Worm (Caenorhabditis elegans) whole organism, early embryonic: Measurements from ENCODE around the gene Y42H9AR.2.

Source experiments
- B0310.2 ChIP-seq: sonication (generic microtip); optimal IDR thresholded peaks from 2 replicates; lab custom pipeline; 2016; ENCODE audit warnings: mild to moderate bottlenecking, missing genetic modification characterization, missing compliant biosample characterization
- aly-1 ChIP-seq: sonication (generic microtip); optimal IDR thresholded peaks from 2 replicates; lab custom pipeline; 2016; ENCODE audit warnings: missing genetic modification characterization, missing compliant biosample characterization
- ama-1 ChIP-seq: fragments of 150-350 bp; optimal IDR thresholded peaks from 2 replicates; lab custom pipeline; 2014
- ceh-13 ChIP-seq: fragments of 200-800 bp; sonication (Bioruptor generic); optimal IDR thresholded peaks from 2 replicates; lab custom pipeline; 2018; ENCODE audit warnings: mild to moderate bottlenecking, missing genetic modification characterization, missing compliant biosample characterization
- ceh-36 ChIP-seq: sonication (generic microtip); optimal IDR thresholded peaks from 2 replicates; lab custom pipeline; 2016; ENCODE audit warnings: missing genetic modification characterization, inconsistent platforms, missing compliant biosample characterization
- flt-1 ChIP-seq: fragments of 200-800 bp; sonication (Bioruptor generic); IDR thresholded peaks from 2 replicates; pipeline ENCODE4 v1.3.6; 2022; ENCODE audit warnings: missing genetic modification characterization, missing compliant biosample characterization
- hmbx-1 ChIP-seq: sonication (generic microtip); optimal IDR thresholded peaks from 2 replicates; lab custom pipeline; 2016; ENCODE audit warnings: mild to moderate bottlenecking, missing genetic modification characterization, missing compliant biosample characterization
- hmg-4 ChIP-seq: fragments of 200-800 bp; sonication (Bioruptor generic); optimal IDR thresholded peaks from 2 replicates; lab custom pipeline; 2018; ENCODE audit warnings: mild to moderate bottlenecking, missing genetic modification characterization, missing compliant biosample characterization
- hnd-1 ChIP-seq: sonication (generic microtip); optimal IDR thresholded peaks from 2 replicates; lab custom pipeline; 2016; ENCODE audit warnings: missing genetic modification characterization, missing compliant biosample characterization
- pes-1 ChIP-seq: fragments of 200-800 bp; sonication (Bioruptor generic); IDR thresholded peaks from 2 replicates; pipeline ENCODE4 v1.3.6; 2022; ENCODE audit warnings: missing genetic modification reagents, missing genetic modification characterization, missing compliant biosample characterization
- scrt-1 ChIP-seq: fragments of 200-800 bp; sonication (Bioruptor generic); IDR thresholded peaks from 2 replicates; pipeline ENCODE4 v1.3.6; 2022; ENCODE audit warnings: missing genetic modification characterization, missing compliant biosample characterization
- tbx-11 ChIP-seq: fragments of 200-800 bp; sonication (Bioruptor generic); IDR thresholded peaks from 2 replicates; pipeline ENCODE4 v1.3.6; 2022; ENCODE audit warnings: missing genetic modification characterization, missing compliant biosample characterization
- tbx-37 ChIP-seq: fragments of 200-800 bp; sonication (Bioruptor generic); conservative IDR thresholded peaks from 2 replicates; pipeline ENCODE4 v1.3.6; 2022; ENCODE audit warnings: missing genetic modification reagents, missing genetic modification characterization, missing compliant biosample characterization
- tra-4 ChIP-seq: sonication (generic microtip); optimal IDR thresholded peaks from 2 replicates; lab custom pipeline; 2017; ENCODE audit warnings: missing genetic modification characterization, missing compliant biosample characterization

DNA sequence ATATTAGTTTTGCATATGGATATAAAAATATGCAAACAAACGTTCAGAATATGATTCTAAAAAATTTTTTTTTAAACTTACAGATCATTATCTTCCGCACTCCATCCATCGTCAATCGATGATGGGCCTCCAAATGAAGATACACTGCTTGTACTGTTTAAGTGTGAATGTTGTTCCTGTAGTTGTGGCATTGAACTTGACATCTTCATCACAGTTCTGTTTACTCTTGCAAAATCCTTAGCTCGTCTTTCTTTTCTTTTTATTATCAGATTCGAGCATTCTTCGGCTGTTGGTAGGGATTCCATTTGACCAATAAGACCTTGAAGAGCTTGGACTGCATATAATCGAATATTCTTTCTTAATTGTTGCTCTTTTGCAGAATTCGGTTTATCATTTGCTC is 5.4 kb downstream of the Y42H9AR.2 start:
- TF ChIP-seq scrt-1 (GFP tag; lab: Robert Waterston, UW) (no peak), ama-1 (lab: Kevin White, UChicago) (no peak), tbx-37 (no peak), B0310.2 (tag; lab: Kevin White, UChicago) (no peak), tra-4 (tag; lab: Kevin White, UChicago) (no peak), ceh-13 (GFP tag; lab: Kevin White, UChicago) (no peak), flt-1 (GFP tag; lab: Robert Waterston, UW) (no peak), hmbx-1 (no peak), hnd-1 (tag; lab: Kevin White, UChicago) (no peak), ceh-36 (tag; lab: Kevin White, UChicago) (no peak), aly-1 (tag; lab: Kevin White, UChicago) (no peak), hmg-4 (GFP tag; lab: Kevin White, UChicago) (no peak), tbx-11 (GFP tag; lab: Robert Waterston, UW) (no peak), pes-1 (GFP tag; lab: Robert Waterston, UW) (no peak)
